Worm (Caenorhabditis elegans): ENCODE measurements around the gene rbx-1.

- TF ChIP-seq ceh-18 (tag; optimal IDR thresholded peaks at IDR 0.05) (no peak), ceh-24 (tag; optimal IDR thresholded peaks at IDR 0.05) (no peak), ama-1 (optimal IDR thresholded peaks at IDR 0.05) (no peak), ceh-34 (tag; optimal IDR thresholded peaks at IDR 0.05) (no peak), unc-55 (GFP tag; optimal IDR thresholded peaks at IDR 0.05) (no peak), dmd-4 (tag; optimal IDR thresholded peaks at IDR 0.05; ENCODE audit: borderline replicate concordance) (no peak), ets-4 (tag; optimal IDR thresholded peaks at IDR 0.05) (no peak), elt-4 (tag; optimal IDR thresholded peaks at IDR 0.05) (no peak), rnt-1 (tag; optimal IDR thresholded peaks at IDR 0.05) (no peak), zip-5 (tag; optimal IDR thresholded peaks at IDR 0.05) (no peak), pha-4 (tag; optimal IDR thresholded peaks at IDR 0.05) (no peak), hlh-30 (tag; optimal IDR thresholded peaks at IDR 0.05; ENCODE audit: insufficient read depth) (no peak)
Measured at ce11 chrV:9645507-9645906, 44.8 kb downstream of the rbx-1 start, which contains the start of the genes atl-1 and hcp-2.
